Fruit fly (Drosophila melanogaster): ENCODE measurements around the gene Or2a.

Gene Or2a

DNA sequence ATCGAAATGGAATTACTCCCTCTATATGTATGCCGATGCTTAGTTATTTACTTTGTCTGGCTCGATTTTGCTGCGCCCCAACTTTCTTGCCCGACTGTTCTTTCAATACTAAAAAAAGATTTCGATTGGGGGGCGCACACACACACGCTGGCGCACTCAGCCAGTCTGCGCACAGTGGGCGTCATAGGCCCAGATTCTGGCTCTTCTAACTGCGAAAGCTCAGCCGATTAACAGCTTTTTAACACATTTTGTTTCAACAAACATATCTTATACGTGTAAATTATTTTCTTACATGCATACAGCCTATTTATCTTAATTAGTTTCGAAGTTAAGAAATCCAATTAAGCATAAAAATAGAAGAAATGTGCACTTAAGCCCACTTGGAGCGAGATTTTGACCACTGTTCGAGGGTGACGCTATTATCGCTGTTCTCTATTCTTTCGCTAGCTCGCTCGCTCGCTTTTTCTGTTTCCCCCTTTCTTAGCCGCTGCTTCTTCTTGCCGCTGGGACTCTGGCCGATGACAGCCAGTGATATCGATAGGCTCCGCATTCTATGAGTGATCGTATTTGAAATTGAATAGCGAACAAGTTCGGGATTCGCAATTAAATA lies 23.7 kb upstream of the Or2a start, which contains the start of gene Vinc (continued):
- TF ChIP-seq CG8319 (GFP tag; optimal IDR thresholded peaks at IDR 0.05) = peak; percentile 85
- TF ChIP-seq Hr4 (GFP tag; optimal IDR thresholded peaks at IDR 0.05) = no peak
- peak; percentile 69 for TF ChIP-seq fd59A (GFP tag; optimal IDR thresholded peaks at IDR 0.05)
- TF ChIP-seq CG11294 (GFP tag; IDR thresholded peaks at IDR 0.05) = peak; percentile 66; the same call in 1 of the 2 replicates
- peak; percentile 84 for TF ChIP-seq esn (GFP tag; optimal IDR thresholded peaks at IDR 0.05)
- no peak for TF ChIP-seq acj6 (GFP tag; optimal IDR thresholded peaks at IDR 0.05)
- peak; percentile 77 for TF ChIP-seq lz (GFP tag; optimal IDR thresholded peaks at IDR 0.05)
- TF ChIP-seq net (GFP tag; optimal IDR thresholded peaks at IDR 0.05) = peak; percentile 89
- peak in 1 of 2 experiments; percentile 37 for TF ChIP-seq salr (GFP tag; optimal IDR thresholded peaks at IDR 0.05)
- TF ChIP-seq fkh (GFP tag; optimal IDR thresholded peaks at IDR 0.05) = peak; percentile 95
- peak; percentile 90 for TF ChIP-seq topi (GFP tag; optimal IDR thresholded peaks at IDR 0.05)
- no peak for TF ChIP-seq Sox102F (GFP tag; optimal IDR thresholded peaks at IDR 0.05)
- TF ChIP-seq CG32006 (GFP tag; optimal IDR thresholded peaks at IDR 0.05) = peak; percentile 78
- peak; percentile 89 for TF ChIP-seq dsx (GFP tag; optimal IDR thresholded peaks at IDR 0.05; ENCODE audit: poor library complexity, severe bottlenecking)
- peak; percentile 81 for TF ChIP-seq CG6792 (GFP tag; optimal IDR thresholded peaks at IDR 0.05)
- TF ChIP-seq Ets96B (tag; optimal IDR thresholded peaks at IDR 0.05) = peak; percentile 90
- peak; percentile 91 for TF ChIP-seq CG11762 (GFP tag; optimal IDR thresholded peaks at IDR 0.05; ENCODE audit: insufficient read depth)
- TF ChIP-seq Smox (GFP tag; optimal IDR thresholded peaks at IDR 0.05) = no peak
- TF ChIP-seq CG6808 (GFP tag; optimal IDR thresholded peaks at IDR 0.05) = peak; percentile 93
- peak; percentile 85 for TF ChIP-seq Eip93F (GFP tag; optimal IDR thresholded peaks at IDR 0.05)
- peak; percentile 73 for TF ChIP-seq CG1621 (tag; optimal IDR thresholded peaks at IDR 0.05)
- TF ChIP-seq achi (GFP tag; optimal IDR thresholded peaks at IDR 0.05) = no peak
- TF ChIP-seq CG3919 (GFP tag; optimal IDR thresholded peaks at IDR 0.05) = peak; percentile 90
- TF ChIP-seq vri (GFP tag; optimal IDR thresholded peaks at IDR 0.05) = peak; percentile 56
- peak; percentile 88 for TF ChIP-seq cyc (GFP tag; optimal IDR thresholded peaks at IDR 0.05)
- peak; percentile 80 for TF ChIP-seq CG6854 (GFP tag; optimal IDR thresholded peaks at IDR 0.05)
- TF ChIP-seq CG4318 (GFP tag; optimal IDR thresholded peaks at IDR 0.05) = no peak
- TF ChIP-seq CG3032 (tag; optimal IDR thresholded peaks at IDR 0.05) = peak; percentile 92
- TF ChIP-seq pdm3 (GFP tag; optimal IDR thresholded peaks at IDR 0.05) = no peak
- TF ChIP-seq CG8632 (GFP tag; optimal IDR thresholded peaks at IDR 0.05) = peak; percentile 84
- TF ChIP-seq CG15336 (GFP tag; IDR thresholded peaks at IDR 0.05) = peak; percentile 77
- peak; percentile 86 for TF ChIP-seq eg (GFP tag; IDR thresholded peaks at IDR 0.05)
- peak; percentile 79 for TF ChIP-seq Hr39 (GFP tag; optimal IDR thresholded peaks at IDR 0.05)
- TF ChIP-seq CG6163 (GFP tag; IDR thresholded peaks at IDR 0.05) = peak; percentile 84
- TF ChIP-seq CG16779 (tag; optimal IDR thresholded peaks at IDR 0.05) = peak; percentile 91
- peak; percentile 71 for TF ChIP-seq Blimp-1 (GFP tag; optimal IDR thresholded peaks at IDR 0.05)
- no peak for TF ChIP-seq Hr38 (GFP tag; optimal IDR thresholded peaks at IDR 0.05)
- TF ChIP-seq dac (GFP tag; optimal IDR thresholded peaks at IDR 0.05) = peak; percentile 58
- peak; percentile 70 for TF ChIP-seq Lpt (GFP tag; optimal IDR thresholded peaks at IDR 0.05)
- TF ChIP-seq spab (GFP tag; optimal IDR thresholded peaks at IDR 0.05) = peak; percentile 87
- peak; percentile 91 for TF ChIP-seq CG6276 (GFP tag; optimal IDR thresholded peaks at IDR 0.05)
- peak; percentile 96 for TF ChIP-seq svp (GFP tag)

DNA sequence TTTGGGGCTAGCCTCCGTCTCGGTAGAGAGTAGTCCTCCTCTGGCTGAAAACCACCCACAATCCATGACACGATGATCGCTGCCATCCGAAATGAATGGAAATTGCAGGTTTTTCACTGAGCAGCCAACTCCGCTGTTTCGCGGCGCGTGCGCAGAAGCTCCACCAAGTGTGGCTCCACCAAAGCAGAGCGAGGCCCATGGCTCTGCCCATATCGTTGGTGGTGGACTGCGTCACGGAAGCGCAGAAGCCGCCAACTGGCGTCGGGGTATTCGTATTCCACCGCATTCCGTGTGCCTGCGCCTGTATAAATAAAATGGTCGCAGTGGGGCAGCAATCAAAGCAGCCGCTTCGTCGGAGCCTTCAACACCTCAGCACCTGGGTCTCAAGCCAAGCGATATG lies 22.6 kb upstream of the Or2a start, which contains the start of gene CG14052:
Gene CG14052, plus strand, starts transcription at position 301 of the 400 bp plus-strand sequence.
- TF ChIP-seq CG6808 (GFP tag; optimal IDR thresholded peaks at IDR 0.05) (no peak), Hr4 (GFP tag; optimal IDR thresholded peaks at IDR 0.05) (no peak), CG11762 (GFP tag; optimal IDR thresholded peaks at IDR 0.05; ENCODE audit: insufficient read depth) (no peak), lz (GFP tag; optimal IDR thresholded peaks at IDR 0.05) (no peak), svp (GFP tag) (no peak), CG15336 (GFP tag; IDR thresholded peaks at IDR 0.05) (no peak), ss (GFP tag; optimal IDR thresholded peaks at IDR 0.05) (no peak)

Data from whole organism, prepupa.